Worm (Caenorhabditis elegans): ENCODE data around the gene F28F9.2.

- TF ChIP-seq tbx-37 (GFP tag; conservative IDR thresholded peaks at IDR 0.05), result no peak
- no peak for TF ChIP-seq ama-1 (optimal IDR thresholded peaks at IDR 0.05)
- no peak for TF ChIP-seq aly-1 (tag; optimal IDR thresholded peaks at IDR 0.05)
- no peak for TF ChIP-seq tbx-11 (GFP tag; IDR thresholded peaks at IDR 0.05)
- TF ChIP-seq tra-4 (tag; optimal IDR thresholded peaks at IDR 0.05), result no peak
- TF ChIP-seq B0310.2 (tag; optimal IDR thresholded peaks at IDR 0.05), result no peak
- no peak for TF ChIP-seq pes-1 (GFP tag; IDR thresholded peaks at IDR 0.05)
- no peak for TF ChIP-seq flt-1 (GFP tag; IDR thresholded peaks at IDR 0.05)
- TF ChIP-seq scrt-1 (GFP tag; IDR thresholded peaks at IDR 0.05), result no peak
- no peak for TF ChIP-seq hmbx-1 (tag; optimal IDR thresholded peaks at IDR 0.05)
Observed at ce11 chrIV:3864944-3865343, 25.4 kb downstream of the F28F9.2 start, which contains the start of gene aat-8.

Measured in whole organism, early embryonic.